Worm (Caenorhabditis elegans) whole organism, L4 larva: ENCODE results near the gene fsn-1.

Experiments used
- D1046.2 ChIP-seq: fragments of 200-800 bp; sonication (Bioruptor generic); IDR thresholded peaks from 2 replicates; pipeline ENCODE4 v1.3.6; 2022; ENCODE audit warnings: missing genetic modification characterization, missing compliant biosample characterization
- F10B5.3 ChIP-seq: sonication (generic microtip); optimal IDR thresholded peaks from 2 replicates; lab custom pipeline; 2016; ENCODE audit warnings: mild to moderate bottlenecking, missing genetic modification characterization, missing compliant biosample characterization
- F26F4.8 ChIP-seq: fragments of 200-800 bp; sonication (Bioruptor generic); conservative IDR thresholded peaks from 2 replicates; pipeline ENCODE4 v1.3.6; 2022; ENCODE audit warnings: missing genetic modification characterization, missing compliant biosample characterization
- F49E8.2 ChIP-seq: sonication (generic microtip); optimal IDR thresholded peaks from 2 replicates; lab custom pipeline; 2016; ENCODE audit warnings: missing compliant biosample characterization, mild to moderate bottlenecking, missing genetic modification characterization, borderline replicate concordance
- T26A8.4 ChIP-seq: fragments of 200-800 bp; sonication (Bioruptor generic); IDR thresholded peaks from 2 replicates; pipeline ENCODE4 v1.3.6; 2022; ENCODE audit warnings: missing genetic modification characterization, missing compliant biosample characterization
- Y105C5A.15 ChIP-seq: fragments of 200-800 bp; sonication (Bioruptor generic); IDR thresholded peaks from 2 replicates; pipeline ENCODE4 v1.3.6; 2022; ENCODE audit warnings: missing genetic modification characterization, missing compliant biosample characterization
- Y75B8A.6 ChIP-seq: fragments of 200-800 bp; sonication (Bioruptor generic); IDR thresholded peaks from 2 replicates; pipeline ENCODE4 v1.3.6; 2022; ENCODE audit warnings: missing genetic modification reagents, missing genetic modification characterization, missing compliant biosample characterization
- ZK546.5 ChIP-seq, 2 experiments: sonication (generic microtip); optimal IDR thresholded peaks; 2 replicates each; lab custom pipeline; 2017; ENCODE audit warnings: missing biosample characterization in 2 of 2, missing genetic modification characterization in 2 of 2
- ama-1 ChIP-seq: fragments of 150-350 bp; optimal IDR thresholded peaks from 2 replicates; lab custom pipeline; 2014; ENCODE audit warnings: inconsistent platforms, mixed read lengths
- arid-1 ChIP-seq: fragments of 200-800 bp; sonication (Bioruptor generic); conservative IDR thresholded peaks from 2 replicates; pipeline ENCODE4 v1.3.6; 2022; ENCODE audit warnings: missing genetic modification reagents, missing genetic modification characterization, missing compliant biosample characterization
- ceh-32 ChIP-seq: sonication (generic microtip); optimal IDR thresholded peaks from 2 replicates; lab custom pipeline; 2016; ENCODE audit warnings: mild to moderate bottlenecking, missing genetic modification characterization, missing compliant biosample characterization; ENCODE audit not compliant: poor library complexity
- ceh-44 ChIP-seq: fragments of 200-800 bp; sonication (Bioruptor generic); IDR thresholded peaks from 2 replicates; pipeline ENCODE4 v1.3.6; 2022; ENCODE audit warnings: missing genetic modification reagents, missing genetic modification characterization, missing compliant biosample characterization
- ces-1 ChIP-seq: fragments of 150-350 bp; sonication (generic microtip); optimal IDR thresholded peaks from 4 replicates; lab custom pipeline; 2014; ENCODE audit warnings: missing biosample characterization, missing genetic modification reagents, missing genetic modification characterization
- cey-2 ChIP-seq: sonication (generic microtip); optimal IDR thresholded peaks from 3 replicates; lab custom pipeline; 2017; ENCODE audit warnings: missing genetic modification characterization, mild to moderate bottlenecking, missing compliant biosample characterization, antibody characterized with exemption, borderline replicate concordance; ENCODE audit not compliant: insufficient read depth
- dmd-6 ChIP-seq: fragments of 200-800 bp; sonication (Bioruptor generic); IDR thresholded peaks from 2 replicates; pipeline ENCODE4 v1.3.6; 2022; ENCODE audit warnings: missing genetic modification reagents, missing genetic modification characterization, missing compliant biosample characterization
- dmd-9 ChIP-seq: fragments of 200-800 bp; sonication (Bioruptor generic); IDR thresholded peaks from 2 replicates; pipeline ENCODE4 v1.3.6; 2022; ENCODE audit warnings: missing genetic modification reagents, missing genetic modification characterization, missing compliant biosample characterization
- dpl-1 ChIP-seq: fragments of 150-350 bp; optimal IDR thresholded peaks from 2 replicates; lab custom pipeline; 2014; ENCODE audit warnings: missing biosample characterization, missing genetic modification reagents, missing genetic modification characterization
- duxl-1 ChIP-seq: sonication (generic microtip); optimal IDR thresholded peaks from 2 replicates; lab custom pipeline; 2016; ENCODE audit warnings: mild to moderate bottlenecking, missing genetic modification characterization, moderate library complexity, missing compliant biosample characterization; ENCODE audit not compliant: poor library complexity
- dve-1 ChIP-seq: sonication (generic microtip); optimal IDR thresholded peaks from 2 replicates; lab custom pipeline; 2017; ENCODE audit warnings: antibody characterized with exemption, mild to moderate bottlenecking, missing genetic modification characterization, missing compliant biosample characterization; ENCODE audit not compliant: insufficient read depth
- egl-43 ChIP-seq: fragments of 200-800 bp; sonication (Bioruptor generic); IDR thresholded peaks from 2 replicates; pipeline ENCODE4 v1.3.6; 2022; ENCODE audit warnings: missing genetic modification reagents, missing genetic modification characterization, missing compliant biosample characterization
- fos-1 ChIP-seq: fragments of 150-350 bp; optimal IDR thresholded peaks from 2 replicates; lab custom pipeline; 2014; ENCODE audit warnings: missing biosample characterization, missing genetic modification characterization
- hif-1 ChIP-seq, 2 experiments: sonication (generic microtip); optimal IDR thresholded peaks; 2 replicates each; lab custom pipeline; 2016 to 2017; ENCODE audit warnings: missing compliant biosample characterization in 2 of 2, missing genetic modification characterization in 2 of 2, missing genetic modification reagents in 2 of 2, missing genotype in 2 of 2, mild to moderate bottlenecking in 1 of 2
- hlh-11 ChIP-seq: fragments of 200-800 bp; sonication (Bioruptor generic); optimal IDR thresholded peaks from 2 replicates; lab custom pipeline; 2018; ENCODE audit warnings: mild to moderate bottlenecking, missing genetic modification characterization, missing compliant biosample characterization
- hlh-30 ChIP-seq: sonication (generic microtip); optimal IDR thresholded peaks from 2 replicates; lab custom pipeline; 2017; ENCODE audit warnings: antibody characterized with exemption, mild to moderate bottlenecking, missing genetic modification characterization, missing compliant biosample characterization; ENCODE audit not compliant: insufficient read depth
- lim-7 ChIP-seq: fragments of 200-800 bp; sonication (Bioruptor generic); IDR thresholded peaks from 2 replicates; pipeline ENCODE4 v1.3.6; 2022; ENCODE audit warnings: missing genetic modification characterization, missing compliant biosample characterization
- lin-13 ChIP-seq: fragments of 150-350 bp; optimal IDR thresholded peaks from 2 replicates; lab custom pipeline; 2014; ENCODE audit warnings: missing biosample characterization, missing genetic modification reagents, missing genetic modification characterization
- lin-38 ChIP-seq: fragments of 200-800 bp; sonication (Bioruptor generic); IDR thresholded peaks from 2 replicates; pipeline ENCODE4 v1.3.6; 2022; ENCODE audit warnings: missing genetic modification reagents, missing genetic modification characterization, missing compliant biosample characterization
- lsy-2 ChIP-seq, 2 experiments: fragments of 150-350 bp in 1 of 2; sonication (generic microtip) in 1 of 2; optimal IDR thresholded peaks; 2 replicates each; lab custom pipeline; 2014 to 2017; ENCODE audit warnings: missing biosample characterization in 2 of 2, missing genetic modification characterization in 2 of 2
- mdl-1 ChIP-seq, 2 experiments: fragments of 150-350 bp in 1 of 2; sonication (generic microtip) in 1 of 2; optimal IDR thresholded peaks; 2 replicates each; lab custom pipeline; 2014 to 2017; ENCODE audit warnings: missing biosample characterization in 2 of 2, missing genetic modification characterization in 2 of 2
- mes-2 ChIP-seq: sonication (generic microtip); optimal IDR thresholded peaks from 2 replicates; lab custom pipeline; 2016; ENCODE audit warnings: missing genotype, mild to moderate bottlenecking, missing genetic modification characterization, missing compliant biosample characterization; ENCODE audit not compliant: poor library complexity, severe bottlenecking
- mxl-3 ChIP-seq: fragments of 200-800 bp; sonication (Bioruptor generic); optimal IDR thresholded peaks from 2 replicates; lab custom pipeline; 2018; ENCODE audit warnings: mild to moderate bottlenecking, missing genetic modification characterization, missing compliant biosample characterization
- nhr-102 ChIP-seq: sonication (generic microtip); optimal IDR thresholded peaks from 2 replicates; lab custom pipeline; 2016; ENCODE audit warnings: mild to moderate bottlenecking, missing genetic modification characterization, moderate library complexity, missing compliant biosample characterization
- nhr-11 ChIP-seq: fragments of 150-350 bp; optimal IDR thresholded peaks from 2 replicates; lab custom pipeline; 2014; ENCODE audit warnings: missing biosample characterization, missing genetic modification characterization
- nhr-111 ChIP-seq: fragments of 200-800 bp; sonication (Bioruptor generic); optimal IDR thresholded peaks from 2 replicates; lab custom pipeline; 2018; ENCODE audit warnings: mild to moderate bottlenecking, missing genetic modification characterization, missing compliant biosample characterization
- nhr-25 ChIP-seq: sonication (generic microtip); optimal IDR thresholded peaks from 2 replicates; lab custom pipeline; 2017; ENCODE audit warnings: missing genetic modification characterization, mild to moderate bottlenecking, missing compliant biosample characterization, antibody characterized with exemption, moderate library complexity, borderline replicate concordance; ENCODE audit not compliant: insufficient read depth
- nhr-42 ChIP-seq: fragments of 200-800 bp; sonication (Bioruptor generic); IDR thresholded peaks from 2 replicates; pipeline ENCODE4 v1.3.6; 2022; ENCODE audit warnings: missing genetic modification characterization, missing compliant biosample characterization
- nhr-6 ChIP-seq: fragments of 150-350 bp; optimal IDR thresholded peaks from 2 replicates; lab custom pipeline; 2014; ENCODE audit warnings: missing biosample characterization, missing genetic modification characterization
- nhr-77 ChIP-seq: fragments of 150-350 bp; optimal IDR thresholded peaks from 2 replicates; lab custom pipeline; 2014; ENCODE audit warnings: missing biosample characterization, missing genetic modification characterization
- pha-4 ChIP-seq, 2 experiments: fragments of 150-350 bp in 1 of 2; fragments of 200-800 bp in 1 of 2; sonication (Bioruptor generic) in 1 of 2; IDR thresholded peaks in 1 of 2; optimal IDR thresholded peaks in 1 of 2; 2 replicates each; pipeline versions ENCODE4 v1.3.6 to Lab custom; 2014 to 2022; ENCODE audit warnings: missing genetic modification characterization in 2 of 2, missing genetic modification reagents in 2 of 2, missing biosample characterization in 1 of 2, missing compliant biosample characterization in 1 of 2
- php-3 ChIP-seq: fragments of 200-800 bp; sonication (Bioruptor generic); IDR thresholded peaks from 2 replicates; pipeline ENCODE4 v1.3.6; 2022; ENCODE audit warnings: missing genetic modification reagents, missing genetic modification characterization, missing compliant biosample characterization
- pqm-1 ChIP-seq: sonication (generic microtip); optimal IDR thresholded peaks from 2 replicates; lab custom pipeline; 2017; ENCODE audit warnings: missing biosample characterization, missing genetic modification characterization
- saeg-2 ChIP-seq: fragments of 200-800 bp; sonication (Bioruptor generic); IDR thresholded peaks from 2 replicates; pipeline ENCODE4 v1.3.6; 2022; ENCODE audit warnings: missing genetic modification reagents, missing genetic modification characterization, missing compliant biosample characterization
- set-16 ChIP-seq: fragments of 200-800 bp; sonication (Bioruptor generic); IDR thresholded peaks from 2 replicates; pipeline ENCODE4 v1.3.6; 2022; ENCODE audit warnings: missing genetic modification reagents, missing genetic modification characterization, missing compliant biosample characterization
- unc-130 ChIP-seq: sonication (generic microtip); optimal IDR thresholded peaks from 2 replicates; lab custom pipeline; 2016; ENCODE audit warnings: missing genetic modification reagents, missing genetic modification characterization, missing compliant biosample characterization
- unc-62 ChIP-seq, 3 experiments: fragments of 150-350 bp in 1 of 3; sonication (generic microtip); optimal IDR thresholded peaks in 2 of 3; peaks in 1 of 3; 1 replicate in 1 of 3; 2 replicates in 2 of 3; lab custom pipeline; 2014 to 2017; ENCODE audit warnings: missing biosample characterization in 3 of 3, missing genetic modification characterization in 3 of 3, missing genetic modification reagents in 3 of 3, missing genotype in 1 of 3
- zag-1 ChIP-seq: fragments of 150-350 bp; optimal IDR thresholded peaks from 2 replicates; lab custom pipeline; 2014; ENCODE audit warnings: missing biosample characterization, missing genetic modification characterization
- zip-2 ChIP-seq: fragments of 150-350 bp; optimal IDR thresholded peaks from 2 replicates; lab custom pipeline; 2014; ENCODE audit warnings: missing biosample characterization, missing genetic modification characterization
- ztf-11 ChIP-seq: fragments of 150-350 bp; optimal IDR thresholded peaks from 2 replicates; lab custom pipeline; 2014; ENCODE audit warnings: missing biosample characterization, missing genetic modification characterization
- ztf-7 ChIP-seq: fragments of 150-350 bp; optimal IDR thresholded peaks from 2 replicates; lab custom pipeline; 2014; ENCODE audit warnings: missing biosample characterization, missing genetic modification characterization

The fsn-1 gene

ce11 chrIII:4948631-4949030, 11.5 kb downstream of the fsn-1 start (continued):
- TF ChIP-seq F49E8.2 (tag; lab: Kevin White, UChicago) = no peak
- no peak for TF ChIP-seq dmd-6 (GFP tag; lab: Robert Waterston, UW)
- TF ChIP-seq zip-2 (tag; lab: Kevin White, UChicago) = no peak
- TF ChIP-seq ceh-32 (tag; lab: Kevin White, UChicago) = no peak
- TF ChIP-seq lsy-2 (tag; optimal IDR thresholded peaks at IDR 0.05; lab: Kevin White, UChicago) = no peak
- TF ChIP-seq dpl-1 = no peak
- no peak for TF ChIP-seq duxl-1 (tag; lab: Kevin White, UChicago)
- peak; percentile 47 for TF ChIP-seq hlh-11 (tag; lab: Kevin White, UChicago)
- no peak for TF ChIP-seq nhr-102 (tag; lab: Kevin White, UChicago)
- TF ChIP-seq ama-1 = no peak
- no peak for TF ChIP-seq lin-13 (GFP tag; lab: Kevin White, UChicago)
- no peak for TF ChIP-seq zag-1 (tag; lab: Kevin White, UChicago)
- TF ChIP-seq D1046.2 (GFP tag; lab: Robert Waterston, UW) = no peak
- no peak for TF ChIP-seq cey-2 (tag; lab: Kevin White, UChicago)
- TF ChIP-seq hlh-30 (tag; lab: Kevin White, UChicago) = peak; percentile 33
- TF ChIP-seq nhr-111 (GFP tag; lab: Kevin White, UChicago) = no peak
- no peak for TF ChIP-seq Y105C5A.15 (GFP tag; lab: Robert Waterston, UW)
- no peak for TF ChIP-seq pqm-1 (tag; lab: Kevin White, UChicago)
- TF ChIP-seq dve-1 (tag; lab: Kevin White, UChicago) = no peak
- TF ChIP-seq nhr-77 = no peak
- no peak for TF ChIP-seq Y75B8A.6
- TF ChIP-seq nhr-6 = no peak
- no peak for TF ChIP-seq nhr-42 (GFP tag; lab: Robert Waterston, UW)
- TF ChIP-seq ztf-7 (tag; lab: Kevin White, UChicago) = no peak
- TF ChIP-seq hif-1 (tag; optimal IDR thresholded peaks at IDR 0.05; lab: Kevin White, UChicago) = peak in 1 of 2 experiments; percentile 18
- TF ChIP-seq ces-1 = no peak
- no peak for TF ChIP-seq unc-130 (GFP tag; lab: Kevin White, UChicago)
- TF ChIP-seq lim-7 (GFP tag; lab: Robert Waterston, UW) = no peak
- TF ChIP-seq mes-2 (tag; lab: Kevin White, UChicago) = peak; percentile 22
- no peak for TF ChIP-seq fos-1 (tag; lab: Kevin White, UChicago)
- TF ChIP-seq set-16 (GFP tag; lab: Robert Waterston, UW) = peak; percentile 81
- no peak for TF ChIP-seq unc-62 (GFP tag; optimal IDR thresholded peaks at IDR 0.05 in 1 of 2; lab: Kevin White, UChicago)
- TF ChIP-seq unc-62 (tag; optimal IDR thresholded peaks at IDR 0.05; lab: Kevin White, UChicago) = no peak
- TF ChIP-seq ceh-44 (GFP tag; lab: Robert Waterston, UW) = no peak
- TF ChIP-seq ztf-11 (tag; lab: Kevin White, UChicago) = no peak
- TF ChIP-seq mdl-1 (tag; optimal IDR thresholded peaks at IDR 0.05; lab: Kevin White, UChicago) = peak; percentile 23 to 55
- no peak for TF ChIP-seq nhr-11
- TF ChIP-seq dmd-9 (GFP tag; lab: Robert Waterston, UW) = no peak
- no peak for TF ChIP-seq lin-38 (GFP tag; lab: Robert Waterston, UW)
- peak; percentile 30 for TF ChIP-seq mxl-3 (GFP tag; lab: Kevin White, UChicago)
- TF ChIP-seq ZK546.5 (tag; optimal IDR thresholded peaks at IDR 0.05; lab: Kevin White, UChicago) = no peak

ce11 chrIII:4950345-4950744, 13.2 kb downstream of the fsn-1 start:
- TF ChIP-seq arid-1 (GFP tag; lab: Robert Waterston, UW) = no peak
- no peak for TF ChIP-seq pha-4 (GFP tag; IDR thresholded peaks at IDR 0.05; lab: Robert Waterston, UW)
- TF ChIP-seq pha-4 (tag; optimal IDR thresholded peaks at IDR 0.05; lab: Kevin White, UChicago) = no peak
- TF ChIP-seq egl-43 (GFP tag; lab: Robert Waterston, UW) = peak; percentile 56; the same call in 1 of the 2 replicates
- no peak for TF ChIP-seq saeg-2 (GFP tag; lab: Robert Waterston, UW)
- TF ChIP-seq Y105C5A.15 (GFP tag; lab: Robert Waterston, UW) = no peak
- TF ChIP-seq nhr-25 (tag; lab: Kevin White, UChicago) = no peak
- TF ChIP-seq duxl-1 (tag; lab: Kevin White, UChicago) = no peak
- TF ChIP-seq ama-1 = no peak
- peak; percentile 58 for TF ChIP-seq hlh-11 (tag; lab: Kevin White, UChicago)
- no peak for TF ChIP-seq F10B5.3 (tag; lab: Kevin White, UChicago)
- TF ChIP-seq F26F4.8 (GFP tag; lab: Robert Waterston, UW) = no peak
- TF ChIP-seq Y75B8A.6 = no peak
- no peak for TF ChIP-seq lim-7 (GFP tag; lab: Robert Waterston, UW)
- TF ChIP-seq T26A8.4 = no peak
- TF ChIP-seq php-3 = no peak
